Worm (Caenorhabditis elegans): Measurements from ENCODE around the gene gst-21.

DNA sequence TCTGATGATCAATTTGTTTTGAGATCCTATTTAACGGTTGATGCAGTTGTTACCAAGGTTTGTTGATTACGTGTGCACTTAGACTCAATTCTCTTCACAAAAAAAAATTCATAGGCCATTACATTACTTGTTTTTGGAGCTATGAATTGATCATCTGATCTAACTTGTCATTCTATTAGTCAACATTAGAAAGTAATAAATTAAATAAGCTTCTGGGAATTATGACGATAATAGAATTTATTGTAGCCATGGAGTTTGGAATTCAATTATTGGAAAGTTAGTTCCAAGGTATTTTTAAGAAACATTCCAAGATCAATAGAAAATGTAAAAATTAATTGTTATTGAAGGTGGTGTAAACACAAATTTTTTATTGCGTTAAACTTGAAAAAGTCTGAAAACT is 13.6 kb downstream of the gst-21 start:
- TF ChIP-seq tbx-9 (tag; optimal IDR thresholded peaks at IDR 0.05; ENCODE audit: borderline replicate concordance) (no peak), dpl-1 (GFP tag; optimal IDR thresholded peaks at IDR 0.05) (no peak), let-526 (GFP tag; IDR thresholded peaks at IDR 0.05) (no peak), nhr-27 (tag; optimal IDR thresholded peaks at IDR 0.05) (no peak), nfya-1 (tag; optimal IDR thresholded peaks at IDR 0.05; ENCODE audit: borderline replicate concordance, insufficient read depth) (no peak), attf-6 (GFP tag; IDR thresholded peaks at IDR 0.05) (no peak), ZK185.1 (tag; optimal IDR thresholded peaks at IDR 0.05; ENCODE audit: poor library complexity, severe bottlenecking) (no peak)
